Worm (Caenorhabditis elegans) whole organism, mixed stage, embryonic: ENCODE data around the gene clec-160.

Experiments used
- M03D4.4 ChIP-seq: sonication (generic microtip); optimal IDR thresholded peaks from 2 replicates; lab custom pipeline; 2017; ENCODE audit warnings: mild to moderate bottlenecking, missing genetic modification characterization, missing compliant biosample characterization
- blmp-1 ChIP-seq: fragments of 150-350 bp; optimal IDR thresholded peaks from 2 replicates; lab custom pipeline; 2014; ENCODE audit warnings: missing biosample characterization, missing genetic modification characterization
- ceh-39 ChIP-seq: fragments of 150-350 bp; optimal IDR thresholded peaks from 2 replicates; lab custom pipeline; 2014; ENCODE audit warnings: missing biosample characterization, missing genetic modification characterization
- ceh-43 ChIP-seq: fragments of 200-800 bp; sonication (Bioruptor generic); optimal IDR thresholded peaks from 2 replicates; lab custom pipeline; 2018; ENCODE audit warnings: mild to moderate bottlenecking, missing genetic modification characterization, moderate library complexity, missing compliant biosample characterization
- ceh-83 ChIP-seq: fragments of 200-800 bp; sonication (Bioruptor generic); optimal IDR thresholded peaks from 2 replicates; lab custom pipeline; 2018; ENCODE audit warnings: mild to moderate bottlenecking, missing genetic modification characterization, missing compliant biosample characterization
- ces-1 ChIP-seq: fragments of 150-350 bp; optimal IDR thresholded peaks from 2 replicates; lab custom pipeline; 2014; ENCODE audit warnings: missing biosample characterization, missing genetic modification reagents, missing genetic modification characterization
- cnd-1 ChIP-seq: fragments of 200-800 bp; sonication (Bioruptor generic); optimal IDR thresholded peaks from 2 replicates; lab custom pipeline; 2018; ENCODE audit warnings: mild to moderate bottlenecking, missing genetic modification characterization, missing compliant biosample characterization
- drap-1 ChIP-seq: fragments of 200-800 bp; sonication (Bioruptor generic); optimal IDR thresholded peaks from 3 replicates; lab custom pipeline; 2018; ENCODE audit warnings: mild to moderate bottlenecking, missing genetic modification characterization, missing compliant biosample characterization
- elt-1 ChIP-seq: sonication (generic microtip); optimal IDR thresholded peaks from 2 replicates; lab custom pipeline; 2017; ENCODE audit warnings: missing genetic modification characterization, mild to moderate bottlenecking, missing compliant biosample characterization, antibody characterized with exemption, moderate library complexity, borderline replicate concordance; ENCODE audit not compliant: insufficient read depth
- elt-3 ChIP-seq: fragments of 150-350 bp; optimal IDR thresholded peaks from 2 replicates; lab custom pipeline; 2014; ENCODE audit warnings: missing biosample characterization, missing genetic modification characterization
- flh-1 ChIP-seq: fragments of 200-800 bp; sonication (Bioruptor generic); optimal IDR thresholded peaks from 2 replicates; lab custom pipeline; 2018; ENCODE audit warnings: mild to moderate bottlenecking, missing genetic modification characterization, moderate library complexity, missing compliant biosample characterization
- ham-2 ChIP-seq: fragments of 200-800 bp; sonication (Bioruptor generic); optimal IDR thresholded peaks from 2 replicates; lab custom pipeline; 2018; ENCODE audit warnings: mild to moderate bottlenecking, missing genetic modification characterization, missing compliant biosample characterization
- hlh-1 ChIP-seq: fragments of 150-350 bp; optimal IDR thresholded peaks from 2 replicates; lab custom pipeline; 2014; ENCODE audit warnings: missing biosample characterization, missing genetic modification reagents, missing genetic modification characterization
- lin-13 ChIP-seq: fragments of 150-350 bp; optimal IDR thresholded peaks from 2 replicates; lab custom pipeline; 2014; ENCODE audit warnings: missing biosample characterization, missing genetic modification characterization
- mab-5 ChIP-seq: fragments of 150-350 bp; optimal IDR thresholded peaks from 2 replicates; lab custom pipeline; 2014; ENCODE audit warnings: missing biosample characterization, missing genetic modification characterization
- mep-1 ChIP-seq: fragments of 150-350 bp; optimal IDR thresholded peaks from 2 replicates; lab custom pipeline; 2017; ENCODE audit warnings: missing biosample characterization, missing genetic modification reagents, missing genetic modification characterization, inconsistent platforms
- mls-2 ChIP-seq: sonication (generic microtip); optimal IDR thresholded peaks from 2 replicates; lab custom pipeline; 2016; ENCODE audit warnings: mild to moderate bottlenecking, missing genetic modification characterization, moderate library complexity, missing compliant biosample characterization
- nhr-12 ChIP-seq: fragments of 150-350 bp; optimal IDR thresholded peaks from 2 replicates; lab custom pipeline; 2014; ENCODE audit warnings: missing biosample characterization, missing genetic modification characterization
- nhr-2 ChIP-seq: fragments of 150-350 bp; optimal IDR thresholded peaks from 2 replicates; lab custom pipeline; 2014; ENCODE audit warnings: missing biosample characterization, missing genetic modification characterization
- nhr-237 ChIP-seq: fragments of 150-350 bp; optimal IDR thresholded peaks from 2 replicates; lab custom pipeline; 2014; ENCODE audit warnings: missing biosample characterization, missing genetic modification characterization
- nhr-28 ChIP-seq: fragments of 150-350 bp; optimal IDR thresholded peaks from 2 replicates; lab custom pipeline; 2014; ENCODE audit warnings: missing biosample characterization, missing genetic modification characterization
- nhr-76 ChIP-seq: sonication (generic microtip); optimal IDR thresholded peaks from 2 replicates; lab custom pipeline; 2017; ENCODE audit warnings: missing biosample characterization, missing genetic modification characterization
- pha-4 ChIP-seq: fragments of 150-350 bp; optimal IDR thresholded peaks from 2 replicates; lab custom pipeline; 2018; ENCODE audit warnings: missing biosample characterization, missing genetic modification reagents, missing genetic modification characterization
- sem-2 ChIP-seq: fragments of 200-800 bp; sonication (Bioruptor generic); optimal IDR thresholded peaks from 2 replicates; lab custom pipeline; 2018; ENCODE audit warnings: mild to moderate bottlenecking, missing genetic modification characterization, missing compliant biosample characterization
- snpc-4 ChIP-seq: fragments of 150-350 bp; optimal IDR thresholded peaks from 2 replicates; lab custom pipeline; 2014; ENCODE audit warnings: missing biosample characterization, missing genetic modification characterization
- sptf-1 ChIP-seq: sonication (generic microtip); optimal IDR thresholded peaks from 2 replicates; lab custom pipeline; 2017; ENCODE audit warnings: mild to moderate bottlenecking, missing genetic modification characterization, moderate library complexity, missing compliant biosample characterization
- tbx-8 ChIP-seq: fragments of 200-800 bp; sonication (Bioruptor generic); optimal IDR thresholded peaks from 2 replicates; lab custom pipeline; 2018; ENCODE audit warnings: mild to moderate bottlenecking, missing genetic modification characterization, moderate library complexity, missing compliant biosample characterization
- unc-120 ChIP-seq: sonication (generic microtip); optimal IDR thresholded peaks from 2 replicates; lab custom pipeline; 2017; ENCODE audit warnings: missing genetic modification characterization, missing compliant biosample characterization; ENCODE audit not compliant: poor library complexity, severe bottlenecking
- unc-39 ChIP-seq: fragments of 150-350 bp; optimal IDR thresholded peaks from 2 replicates; lab custom pipeline; 2014; ENCODE audit warnings: missing biosample characterization, missing genetic modification characterization
- unc-62 ChIP-seq: fragments of 150-350 bp; optimal IDR thresholded peaks from 2 replicates; lab custom pipeline; 2014; ENCODE audit warnings: missing biosample characterization, missing genetic modification reagents, missing genetic modification characterization
- zip-8 ChIP-seq: fragments of 150-350 bp; optimal IDR thresholded peaks from 2 replicates; lab custom pipeline; 2014; ENCODE audit warnings: missing biosample characterization, missing genetic modification characterization
- ztf-11 ChIP-seq: fragments of 150-350 bp; optimal IDR thresholded peaks from 2 replicates; lab custom pipeline; 2014; ENCODE audit warnings: missing biosample characterization, missing genetic modification characterization

Gene clec-160

ce11 chrIII:8281310-8281709, 5.5 kb upstream of the clec-160 start:
- TF ChIP-seq sem-2 (GFP tag; lab: Kevin White, UChicago) (no peak), nhr-2 (tag; lab: Kevin White, UChicago) (peak; percentile 4)
- TF ChIP-seq, all 35 proteins: peak for 1

- no peak for TF ChIP-seq lin-13 (tag; lab: Kevin White, UChicago)
- no peak for TF ChIP-seq snpc-4 (tag; lab: Kevin White, UChicago)
- TF ChIP-seq unc-39 (tag; lab: Kevin White, UChicago), result no peak
- TF ChIP-seq hlh-1 (tag; lab: Kevin White, UChicago), result no peak
- TF ChIP-seq M03D4.4, result no peak
- no peak for TF ChIP-seq nhr-2 (tag; lab: Kevin White, UChicago)
- no peak for TF ChIP-seq zip-8
- no peak for TF ChIP-seq ceh-43 (GFP tag; lab: Kevin White, UChicago)
- TF ChIP-seq sem-2 (GFP tag; lab: Kevin White, UChicago), result no peak
- TF ChIP-seq drap-1 (GFP tag; lab: Kevin White, UChicago), result no peak
- TF ChIP-seq unc-120 (tag; lab: Kevin White, UChicago), result no peak
- TF ChIP-seq elt-3 (tag; lab: Kevin White, UChicago), result no peak
- no peak for TF ChIP-seq nhr-28 (tag; lab: Kevin White, UChicago)
- no peak for TF ChIP-seq mab-5 (tag; lab: Kevin White, UChicago)
- TF ChIP-seq sptf-1 (tag; lab: Kevin White, UChicago), result no peak
- no peak for TF ChIP-seq nhr-76
- no peak for TF ChIP-seq ztf-11 (tag; lab: Kevin White, UChicago)
- no peak for TF ChIP-seq mls-2 (tag; lab: Kevin White, UChicago)
- TF ChIP-seq, all 35 proteins: peak for 0
These were observed 4.6 kb upstream of the clec-160 start for ce11 chrIII:8280352-8280751.

ce11 chrIII:8279567-8279966, 3.8 kb upstream of the clec-160 start:
- TF ChIP-seq hlh-1 (tag; lab: Kevin White, UChicago), result no peak
- TF ChIP-seq unc-62 (GFP tag; lab: Kevin White, UChicago), result no peak
- no peak for TF ChIP-seq ceh-83 (GFP tag; lab: Kevin White, UChicago)
- peak; percentile 74 for TF ChIP-seq ces-1 (GFP tag; lab: Kevin White, UChicago)
- TF ChIP-seq mab-5 (tag; lab: Kevin White, UChicago), result no peak
- TF ChIP-seq nhr-2 (tag; lab: Kevin White, UChicago), result peak; percentile 75
- TF ChIP-seq elt-1 (tag; lab: Kevin White, UChicago), result peak; percentile 96
- TF ChIP-seq ham-2 (GFP tag; lab: Kevin White, UChicago), result no peak
- TF ChIP-seq nhr-76, result no peak
- no peak for TF ChIP-seq ceh-39
- no peak for TF ChIP-seq drap-1 (GFP tag; lab: Kevin White, UChicago)
- no peak for TF ChIP-seq elt-3 (tag; lab: Kevin White, UChicago)

ce11 chrIII:8278801-8279200, 3.0 kb upstream of the clec-160 start, which contains the start of gene mig-10:
Gene mig-10, plus strand, starts transcription at chrIII:8279101.
- TF ChIP-seq nhr-237, result no peak
- no peak for TF ChIP-seq hlh-1 (tag; lab: Kevin White, UChicago)
- TF ChIP-seq mab-5 (tag; lab: Kevin White, UChicago), result no peak
- no peak for TF ChIP-seq mep-1 (tag; lab: Kevin White, UChicago)
- no peak for TF ChIP-seq ceh-83 (GFP tag; lab: Kevin White, UChicago)
- TF ChIP-seq flh-1, result no peak
- no peak for TF ChIP-seq nhr-28 (tag; lab: Kevin White, UChicago)
- no peak for TF ChIP-seq sem-2 (GFP tag; lab: Kevin White, UChicago)
- no peak for TF ChIP-seq tbx-8 (GFP tag; lab: Kevin White, UChicago)
- TF ChIP-seq M03D4.4, result no peak
- no peak for TF ChIP-seq mls-2 (tag; lab: Kevin White, UChicago)
- TF ChIP-seq zip-8, result no peak
- no peak for TF ChIP-seq ham-2 (GFP tag; lab: Kevin White, UChicago)
- no peak for TF ChIP-seq cnd-1 (tag; lab: Kevin White, UChicago)
- no peak for TF ChIP-seq pha-4 (tag; lab: Kevin White, UChicago)
- TF ChIP-seq blmp-1, result no peak
- no peak for TF ChIP-seq nhr-2 (tag; lab: Kevin White, UChicago)
- no peak for TF ChIP-seq snpc-4 (tag; lab: Kevin White, UChicago)
- TF ChIP-seq nhr-12 (tag; lab: Kevin White, UChicago), result no peak
- TF ChIP-seq elt-1 (tag; lab: Kevin White, UChicago), result no peak
